Worm (Caenorhabditis elegans): ENCODE measurements around the gene fbxa-52.

DNA sequence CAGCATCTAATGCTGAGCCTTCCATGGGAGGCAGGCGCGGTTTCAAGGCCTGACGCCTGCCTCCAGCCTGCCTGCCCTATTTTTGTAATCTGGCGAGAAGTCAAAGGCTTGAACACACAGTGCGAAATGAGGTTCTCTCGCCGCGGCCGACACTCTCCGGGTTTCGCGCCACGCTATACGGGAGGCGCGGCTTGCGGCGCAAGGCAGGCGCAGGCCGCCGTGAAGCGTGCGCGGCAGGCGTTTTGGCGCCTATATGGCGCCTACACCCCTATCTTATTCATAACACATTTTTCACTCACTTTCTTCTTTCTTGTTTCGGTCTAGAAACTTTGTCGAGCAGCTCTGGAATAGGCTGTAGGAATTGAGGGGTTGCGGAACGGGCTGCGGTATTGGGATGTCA, 9.4 kb downstream of the fbxa-52 start:
- TF ChIP-seq zag-1 (tag; optimal IDR thresholded peaks at IDR 0.05) (no peak), snu-23 (GFP tag; optimal IDR thresholded peaks at IDR 0.05) (no peak), ceh-90 (tag; optimal IDR thresholded peaks at IDR 0.05) (no peak), egl-27 (tag; optimal IDR thresholded peaks at IDR 0.05) (no peak), skn-1 (tag; optimal IDR thresholded peaks at IDR 0.05) (no peak), ama-1 (optimal IDR thresholded peaks at IDR 0.05) (no peak), unc-62 (GFP tag; optimal IDR thresholded peaks at IDR 0.05) (no peak), mdl-1 (tag; optimal IDR thresholded peaks at IDR 0.05) (no peak)
